Worm (Caenorhabditis elegans) whole organism, late embryonic: ENCODE results near the gene srg-30.

Experiments used
- C38D4.7 ChIP-seq: fragments of 200-800 bp; sonication (Bioruptor generic); optimal IDR thresholded peaks from 2 replicates; lab custom pipeline; 2018; ENCODE audit warnings: mild to moderate bottlenecking, missing genetic modification characterization, moderate library complexity, missing compliant biosample characterization
- F13H6.1 ChIP-seq: sonication (generic microtip); optimal IDR thresholded peaks from 2 replicates; lab custom pipeline; 2016; ENCODE audit warnings: missing genetic modification characterization, missing compliant biosample characterization
- K09A11.1 ChIP-seq: sonication (generic microtip); optimal IDR thresholded peaks from 2 replicates; lab custom pipeline; 2017; ENCODE audit warnings: antibody characterized with exemption, mild to moderate bottlenecking, missing genetic modification characterization, missing compliant biosample characterization; ENCODE audit not compliant: insufficient read depth
- T23F11.4 ChIP-seq: fragments of 200-800 bp; sonication (Bioruptor generic); optimal IDR thresholded peaks from 2 replicates; lab custom pipeline; 2018; ENCODE audit warnings: mild to moderate bottlenecking, missing genetic modification characterization, missing compliant biosample characterization
- Y22D7AL.16 ChIP-seq: sonication (generic microtip); optimal IDR thresholded peaks from 2 replicates; lab custom pipeline; 2016; ENCODE audit warnings: missing genetic modification characterization, missing compliant biosample characterization
- ahr-1 ChIP-seq: sonication (generic microtip); optimal IDR thresholded peaks from 2 replicates; lab custom pipeline; 2016; ENCODE audit warnings: missing genetic modification characterization, missing compliant biosample characterization
- ceh-14 ChIP-seq: sonication (generic microtip); optimal IDR thresholded peaks from 2 replicates; lab custom pipeline; 2016; ENCODE audit warnings: missing genotype, missing genetic modification characterization, missing compliant biosample characterization
- ceh-18 ChIP-seq: sonication (generic microtip); optimal IDR thresholded peaks from 2 replicates; lab custom pipeline; 2016; ENCODE audit warnings: missing genetic modification characterization, missing compliant biosample characterization
- ceh-30 ChIP-seq: fragments of 150-350 bp; optimal IDR thresholded peaks from 2 replicates; lab custom pipeline; 2014; ENCODE audit warnings: missing biosample characterization, missing genetic modification characterization
- ceh-48 ChIP-seq: sonication (generic microtip); optimal IDR thresholded peaks from 2 replicates; lab custom pipeline; 2016; ENCODE audit warnings: missing genetic modification characterization, inconsistent platforms, missing compliant biosample characterization
- ceh-6 ChIP-seq: fragments of 200-800 bp; sonication (Bioruptor generic); optimal IDR thresholded peaks from 2 replicates; lab custom pipeline; 2018; ENCODE audit warnings: mild to moderate bottlenecking, missing genetic modification characterization, missing compliant biosample characterization
- che-1 ChIP-seq: sonication (generic microtip); optimal IDR thresholded peaks from 2 replicates; lab custom pipeline; 2016; ENCODE audit warnings: mild to moderate bottlenecking, missing genetic modification characterization, missing compliant biosample characterization
- dmd-4 ChIP-seq: sonication (generic microtip); optimal IDR thresholded peaks from 2 replicates; lab custom pipeline; 2016; ENCODE audit warnings: borderline replicate concordance, missing genetic modification characterization, missing compliant biosample characterization
- dve-1 ChIP-seq: sonication (generic microtip); optimal IDR thresholded peaks from 2 replicates; lab custom pipeline; 2017; ENCODE audit warnings: antibody characterized with exemption, mild to moderate bottlenecking, missing genetic modification characterization, missing compliant biosample characterization
- elt-4 ChIP-seq: sonication (generic microtip); optimal IDR thresholded peaks from 2 replicates; lab custom pipeline; 2016; ENCODE audit warnings: missing genetic modification characterization, missing compliant biosample characterization
- ets-4 ChIP-seq: sonication (generic microtip); optimal IDR thresholded peaks from 2 replicates; lab custom pipeline; 2016; ENCODE audit warnings: missing genetic modification characterization, missing compliant biosample characterization
- eyg-1 ChIP-seq: sonication (generic microtip); optimal IDR thresholded peaks from 2 replicates; lab custom pipeline; 2016; ENCODE audit warnings: missing genotype, missing genetic modification characterization, missing compliant biosample characterization
- fkh-10 ChIP-seq: fragments of 150-350 bp; optimal IDR thresholded peaks from 2 replicates; lab custom pipeline; 2014; ENCODE audit warnings: missing biosample characterization, missing genetic modification reagents, missing genetic modification characterization
- fkh-6 ChIP-seq: sonication (generic microtip); optimal IDR thresholded peaks from 2 replicates; lab custom pipeline; 2016; ENCODE audit warnings: missing genetic modification characterization, missing compliant biosample characterization
- hlh-15 ChIP-seq: sonication (generic microtip); optimal IDR thresholded peaks from 2 replicates; lab custom pipeline; 2016; ENCODE audit warnings: missing genetic modification characterization, missing compliant biosample characterization
- hlh-8 ChIP-seq: sonication (generic microtip); optimal IDR thresholded peaks from 2 replicates; lab custom pipeline; 2016; ENCODE audit warnings: missing genotype, missing genetic modification characterization, missing compliant biosample characterization
- lin-11 ChIP-seq: fragments of 200-800 bp; sonication (Bioruptor generic); optimal IDR thresholded peaks from 2 replicates; lab custom pipeline; 2018; ENCODE audit warnings: mild to moderate bottlenecking, missing genetic modification characterization, missing compliant biosample characterization
- odd-2 ChIP-seq: sonication (generic microtip); optimal IDR thresholded peaks from 2 replicates; lab custom pipeline; 2017; ENCODE audit warnings: antibody characterized with exemption, mild to moderate bottlenecking, missing genetic modification characterization, missing compliant biosample characterization
- pag-3 ChIP-seq: sonication (generic microtip); optimal IDR thresholded peaks from 2 replicates; lab custom pipeline; 2016; ENCODE audit warnings: missing compliant biosample characterization, missing genetic modification characterization, borderline replicate concordance
- pat-9 ChIP-seq: fragments of 200-800 bp; sonication (Bioruptor generic); optimal IDR thresholded peaks from 2 replicates; lab custom pipeline; 2018; ENCODE audit warnings: mild to moderate bottlenecking, missing genetic modification characterization, moderate library complexity, missing compliant biosample characterization
- pax-1 ChIP-seq: fragments of 150-350 bp; optimal IDR thresholded peaks from 2 replicates; lab custom pipeline; 2014; ENCODE audit warnings: missing biosample characterization, missing genetic modification characterization
- pha-2 ChIP-seq: sonication (generic microtip); optimal IDR thresholded peaks from 2 replicates; lab custom pipeline; 2017; ENCODE audit warnings: mild to moderate bottlenecking, missing genetic modification characterization, missing compliant biosample characterization
- pqm-1 ChIP-seq: sonication (generic microtip); optimal IDR thresholded peaks from 2 replicates; lab custom pipeline; 2016; ENCODE audit warnings: missing genetic modification characterization, missing compliant biosample characterization
- sdc-2 ChIP-seq: sonication (generic microtip); optimal IDR thresholded peaks from 2 replicates; lab custom pipeline; 2016; ENCODE audit warnings: missing genotype, missing genetic modification characterization, missing compliant biosample characterization
- sox-4 ChIP-seq: sonication (generic microtip); optimal IDR thresholded peaks from 2 replicates; lab custom pipeline; 2017; ENCODE audit warnings: mild to moderate bottlenecking, missing genetic modification characterization, inconsistent platforms, missing compliant biosample characterization
- tbx-7 ChIP-seq: sonication (generic microtip); optimal IDR thresholded peaks from 2 replicates; lab custom pipeline; 2016; ENCODE audit warnings: missing genotype, missing genetic modification characterization, missing compliant biosample characterization
- unc-3 ChIP-seq, 2 experiments: fragments of 200-800 bp in 1 of 2; sonication (Bioruptor generic) in 1 of 2; sonication (generic microtip) in 1 of 2; conservative IDR thresholded peaks in 1 of 2; optimal IDR thresholded peaks in 1 of 2; 2 replicates each; pipeline versions ENCODE4 v1.3.6 to Lab custom; 2016 to 2022; ENCODE audit warnings: missing compliant biosample characterization in 2 of 2, missing genetic modification characterization in 2 of 2, missing genetic modification reagents in 1 of 2
- unc-86 ChIP-seq: sonication (generic microtip); optimal IDR thresholded peaks from 2 replicates; lab custom pipeline; 2016; ENCODE audit warnings: missing genetic modification characterization, missing compliant biosample characterization
- zip-5 ChIP-seq: sonication (generic microtip); optimal IDR thresholded peaks from 2 replicates; lab custom pipeline; 2016; ENCODE audit warnings: missing genetic modification characterization, missing compliant biosample characterization
- ztf-16 ChIP-seq: sonication (generic microtip); optimal IDR thresholded peaks from 2 replicates; lab custom pipeline; 2017; ENCODE audit warnings: missing genetic modification characterization, missing compliant biosample characterization

srg-30 gene

ce11 chrV:6702692-6703091 lies 15.4 kb downstream of the srg-30 start, which contains the start of gene era-1:
Gene era-1, plus strand, starts transcription at chrV:6703057.
- no peak for TF ChIP-seq hlh-15 (tag; lab: Kevin White, UChicago)
- no peak for TF ChIP-seq sdc-2 (tag; lab: Kevin White, UChicago)
- no peak for TF ChIP-seq pat-9 (tag; lab: Kevin White, UChicago)
- no peak for TF ChIP-seq Y22D7AL.16 (tag; lab: Kevin White, UChicago)
- no peak for TF ChIP-seq fkh-6 (tag; lab: Kevin White, UChicago)
- no peak for TF ChIP-seq ceh-6
- no peak for TF ChIP-seq lin-11
- no peak for TF ChIP-seq unc-3 (GFP tag; conservative IDR thresholded peaks at IDR 0.05; lab: Robert Waterston, UW)
- no peak for TF ChIP-seq unc-3 (tag; optimal IDR thresholded peaks at IDR 0.05; lab: Kevin White, UChicago)
- TF ChIP-seq eyg-1 (tag; lab: Kevin White, UChicago) = no peak
- TF ChIP-seq K09A11.1 = no peak
- no peak for TF ChIP-seq C38D4.7 (GFP tag; lab: Kevin White, UChicago)
- no peak for TF ChIP-seq odd-2 (tag; lab: Kevin White, UChicago)
- no peak for TF ChIP-seq ceh-14 (tag; lab: Kevin White, UChicago)
- no peak for TF ChIP-seq dve-1 (tag; lab: Kevin White, UChicago)
- TF ChIP-seq pax-1 (tag; lab: Kevin White, UChicago) = no peak
- no peak for TF ChIP-seq ets-4 (tag; lab: Kevin White, UChicago)
- no peak for TF ChIP-seq sox-4 (tag; lab: Kevin White, UChicago)
- no peak for TF ChIP-seq dmd-4 (tag; lab: Kevin White, UChicago)

ce11 chrV:6699833-6700232 lies 18.3 kb downstream of the srg-30 start:
- TF ChIP-seq pag-3 (tag; lab: Kevin White, UChicago) = no peak
- TF ChIP-seq ceh-18 (tag; lab: Kevin White, UChicago) = no peak
- no peak for TF ChIP-seq fkh-6 (tag; lab: Kevin White, UChicago)
- no peak for TF ChIP-seq odd-2 (tag; lab: Kevin White, UChicago)
- no peak for TF ChIP-seq che-1 (tag; lab: Kevin White, UChicago)

- TF ChIP-seq sdc-2 (tag; lab: Kevin White, UChicago) (no peak), pqm-1 (no peak), elt-4 (tag; lab: Kevin White, UChicago) (no peak)
These were observed 19.1 kb downstream of the srg-30 start for ce11 chrV:6699021-6699420.

- TF ChIP-seq K09A11.1 = no peak
- no peak for TF ChIP-seq pha-2 (tag; lab: Kevin White, UChicago)
- TF ChIP-seq ahr-1 (tag; lab: Kevin White, UChicago) = no peak
- TF ChIP-seq fkh-6 (tag; lab: Kevin White, UChicago) = no peak
- no peak for TF ChIP-seq unc-86 (tag; lab: Kevin White, UChicago)
- no peak for TF ChIP-seq ceh-30 (tag; lab: Kevin White, UChicago)
- no peak for TF ChIP-seq elt-4 (tag; lab: Kevin White, UChicago)
- no peak for TF ChIP-seq T23F11.4
- no peak for TF ChIP-seq ztf-16 (tag; lab: Kevin White, UChicago)
- TF ChIP-seq tbx-7 (tag; lab: Kevin White, UChicago) = no peak
- no peak for TF ChIP-seq F13H6.1 (tag; lab: Kevin White, UChicago)
- TF ChIP-seq dve-1 (tag; lab: Kevin White, UChicago) = no peak
- TF ChIP-seq che-1 (tag; lab: Kevin White, UChicago) = no peak
- TF ChIP-seq hlh-8 (tag; lab: Kevin White, UChicago) = no peak
- TF ChIP-seq fkh-10 = no peak
- no peak for TF ChIP-seq pat-9 (tag; lab: Kevin White, UChicago)
- no peak for TF ChIP-seq Y22D7AL.16 (tag; lab: Kevin White, UChicago)
- no peak for TF ChIP-seq zip-5
- no peak for TF ChIP-seq ceh-48 (tag; lab: Kevin White, UChicago)
- TF ChIP-seq ceh-14 (tag; lab: Kevin White, UChicago) = no peak
These were observed 20.6 kb downstream of the srg-30 start, which contains the start of gene W02F12.2 for ce11 chrV:6697552-6697951. Gene W02F12.2, minus strand, starts transcription at chrV:6697652.
